Fruit fly (Drosophila melanogaster) whole organism, prepupa: ENCODE results near the gene CG5217.

Source experiments
- Blimp-1 ChIP-seq: fragments of 200-800 bp; sonication (Bioruptor generic); optimal IDR thresholded peaks from 3 replicates; lab custom pipeline; 2017; ENCODE audit warnings: missing biosample characterization, missing genetic modification characterization, mild to moderate bottlenecking, moderate library complexity, missing genetic modification reagents
- CG32006 ChIP-seq: fragments of 200-800 bp; sonication (Bioruptor generic); optimal IDR thresholded peaks from 3 replicates; lab custom pipeline; 2017; ENCODE audit warnings: missing biosample characterization, mild to moderate bottlenecking, missing genetic modification characterization
- Ets96B ChIP-seq: fragments of 200-800 bp; optimal IDR thresholded peaks from 2 replicates; lab custom pipeline; 2019; ENCODE audit warnings: missing biosample characterization, mild to moderate bottlenecking, missing genetic modification characterization, moderate library complexity

DNA sequence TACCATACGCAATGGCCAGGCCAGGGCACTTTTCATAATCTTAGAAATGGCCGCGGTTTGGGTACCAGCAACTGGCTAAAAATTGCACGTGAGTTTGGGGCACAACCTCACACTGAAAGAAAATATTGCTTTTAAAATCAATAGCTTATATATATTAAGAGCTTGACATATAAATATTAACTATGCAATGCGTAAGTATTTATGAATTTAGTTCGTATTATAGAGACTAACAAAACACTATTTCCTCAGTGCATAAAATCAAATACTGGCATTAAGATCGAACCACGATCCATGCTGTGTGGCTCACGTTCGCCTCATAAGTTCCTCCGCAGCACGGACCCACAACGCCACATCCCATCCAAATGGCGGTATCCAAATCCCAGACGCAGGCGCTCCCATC, 35.6 kb upstream of the CG5217 start:
- TF ChIP-seq Blimp-1 (GFP tag; lab: Kevin White, UChicago) (peak; percentile 16), Ets96B (tag; lab: Kevin White, UChicago) (peak; percentile 72), CG32006 (GFP tag; lab: Kevin White, UChicago) (no peak)
